Fruit fly (Drosophila melanogaster) S2 (cell line): ENCODE results near the gene Jhbp5.

ENCODE experiments used
- CG8478 ChIP-seq: fragments of >200 bp; optimal IDR thresholded peaks from 2 replicates; lab custom pipeline; 2018
- CTCF ChIP-seq, 2 experiments: fragments of >200 bp; optimal IDR thresholded peaks; 2 replicates each; lab custom pipeline; 2018

DNA sequence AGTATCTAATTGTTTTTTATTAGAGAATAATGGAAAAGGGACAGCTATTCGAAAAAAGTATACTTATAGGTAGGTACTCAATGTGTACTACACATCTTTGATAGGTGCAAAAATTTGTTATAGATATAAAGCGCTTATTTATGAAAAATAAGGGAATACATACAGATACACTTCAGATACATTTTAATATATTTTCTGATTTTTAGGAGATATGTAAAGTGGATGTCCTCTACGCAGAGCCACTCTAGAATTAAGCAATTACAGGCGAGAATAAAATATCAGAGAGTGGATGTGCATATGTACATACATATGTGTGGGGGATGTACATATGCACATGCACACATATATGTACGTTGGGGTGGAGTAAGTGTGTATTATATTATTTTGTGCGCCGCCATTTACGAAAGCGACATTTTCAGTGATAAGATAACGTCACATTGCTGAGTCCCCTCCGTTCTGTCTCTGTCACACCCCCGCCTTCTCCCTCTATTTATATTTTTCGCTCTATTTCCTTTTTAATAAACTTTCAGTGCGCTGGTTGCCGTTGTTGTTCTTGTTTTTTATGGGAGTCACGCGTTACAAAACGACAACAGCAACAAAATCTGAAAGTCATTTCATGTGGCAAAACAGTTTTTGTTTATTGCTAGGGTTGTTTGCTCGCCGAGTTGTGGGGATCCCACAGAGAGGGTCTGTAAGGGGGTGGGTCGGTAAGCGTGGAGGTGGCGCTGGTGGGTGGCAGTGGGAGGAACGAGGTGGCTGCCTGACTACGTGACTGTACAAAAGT is 41.0 kb downstream of the Jhbp5 start:
- TF ChIP-seq CTCF (optimal IDR thresholded peaks at IDR 0.05; lab: Kevin White, UChicago) (no peak), CG8478 (peak; percentile 61)
